Fruit fly (Drosophila melanogaster): ENCODE results near the gene CG44195.

DNA sequence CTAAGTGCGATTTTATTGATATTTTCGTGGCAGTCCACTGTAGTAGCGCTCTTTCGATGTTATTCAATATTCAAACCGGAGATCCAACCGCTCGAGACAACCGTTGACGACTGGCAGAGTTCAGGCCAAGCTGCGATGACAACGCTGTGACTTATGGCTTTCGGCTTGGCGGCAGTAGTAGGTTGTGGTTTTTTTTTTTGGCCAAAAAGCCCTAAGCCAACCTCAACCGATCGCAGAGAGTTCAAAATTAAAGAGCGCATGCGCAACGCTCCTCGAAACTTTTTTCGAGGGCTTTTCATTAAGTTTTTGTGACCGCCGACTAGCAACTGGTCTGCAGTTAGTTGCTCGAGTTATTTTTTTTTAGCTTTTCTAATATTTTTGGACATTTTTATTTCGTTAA is 47.5 kb upstream of the CG44195 start, which contains the start of gene Snmp2:
- no peak for TF ChIP-seq CG8478 (optimal IDR thresholded peaks at IDR 0.05)
- TF ChIP-seq CTCF (optimal IDR thresholded peaks at IDR 0.05), result no peak
